Worm (Caenorhabditis elegans) whole organism, L1 larva: ENCODE results near the gene gst-23.

Source experiments
- C04F5.9 ChIP-seq: sonication (generic microtip); optimal IDR thresholded peaks from 2 replicates; lab custom pipeline; 2016; ENCODE audit warnings: missing genetic modification characterization, missing compliant biosample characterization
- C16A3.4 ChIP-seq: fragments of 150-350 bp; optimal IDR thresholded peaks from 2 replicates; lab custom pipeline; 2014; ENCODE audit warnings: missing biosample characterization, missing genetic modification characterization
- aha-1 ChIP-seq: fragments of 150-350 bp; optimal IDR thresholded peaks from 2 replicates; lab custom pipeline; 2014; ENCODE audit warnings: missing biosample characterization, missing genetic modification characterization
- ama-1 ChIP-seq: fragments of 150-350 bp; optimal IDR thresholded peaks from 2 replicates; lab custom pipeline; 2014
- ces-1 ChIP-seq: fragments of 150-350 bp; optimal IDR thresholded peaks from 2 replicates; lab custom pipeline; 2014; ENCODE audit warnings: missing biosample characterization, missing genetic modification reagents, missing genetic modification characterization
- efl-1 ChIP-seq, 4 experiments: fragments of 150-350 bp; optimal IDR thresholded peaks in 3 of 4; peaks in 1 of 4; 1 replicate in 1 of 4; 2 replicates in 3 of 4; lab custom pipeline; 2014; ENCODE audit warnings: missing biosample characterization in 2 of 4, missing genetic modification characterization in 2 of 4, missing genetic modification reagents in 2 of 4
- fkh-10 ChIP-seq: sonication (generic microtip); optimal IDR thresholded peaks from 2 replicates; lab custom pipeline; 2017; ENCODE audit warnings: missing biosample characterization, missing genetic modification reagents, missing genetic modification characterization
- fkh-8 ChIP-seq: sonication (generic microtip); optimal IDR thresholded peaks from 2 replicates; lab custom pipeline; 2016; ENCODE audit warnings: mild to moderate bottlenecking, missing genetic modification characterization, missing compliant biosample characterization
- hpl-2 ChIP-seq: fragments of 150-350 bp; optimal IDR thresholded peaks from 2 replicates; lab custom pipeline; 2014; ENCODE audit warnings: missing biosample characterization, missing genetic modification reagents, missing genetic modification characterization
- lin-13 ChIP-seq: fragments of 150-350 bp; optimal IDR thresholded peaks from 2 replicates; lab custom pipeline; 2014; ENCODE audit warnings: missing biosample characterization, missing genetic modification reagents, missing genetic modification characterization
- lin-14 ChIP-seq: fragments of 200-800 bp; sonication (Bioruptor generic); optimal IDR thresholded peaks from 2 replicates; lab custom pipeline; 2018; ENCODE audit warnings: mild to moderate bottlenecking, missing genetic modification characterization, moderate library complexity, missing compliant biosample characterization
- lin-15B ChIP-seq: fragments of 150-350 bp; sonication (generic microtip); optimal IDR thresholded peaks from 3 replicates; lab custom pipeline; 2014; ENCODE audit warnings: missing biosample characterization, missing genetic modification characterization
- lir-3 ChIP-seq: sonication (generic microtip); optimal IDR thresholded peaks from 2 replicates; lab custom pipeline; 2016; ENCODE audit warnings: mild to moderate bottlenecking, missing genetic modification characterization, moderate library complexity, missing compliant biosample characterization; ENCODE audit not compliant: poor library complexity
- mep-1 ChIP-seq: fragments of 150-350 bp; optimal IDR thresholded peaks from 2 replicates; lab custom pipeline; 2014; ENCODE audit warnings: missing biosample characterization, missing genetic modification characterization
- nhr-11 ChIP-seq: fragments of 150-350 bp; optimal IDR thresholded peaks from 2 replicates; lab custom pipeline; 2014; ENCODE audit warnings: missing biosample characterization, missing genetic modification characterization
- nhr-19 ChIP-seq: fragments of 200-800 bp; sonication (Bioruptor generic); conservative IDR thresholded peaks from 2 replicates; pipeline ENCODE4 v1.3.6; 2022; ENCODE audit warnings: missing genetic modification characterization, missing compliant biosample characterization
- nhr-20 ChIP-seq: sonication (generic microtip); optimal IDR thresholded peaks from 2 replicates; lab custom pipeline; 2016; ENCODE audit warnings: mild to moderate bottlenecking, missing genetic modification characterization, missing compliant biosample characterization
- nhr-237 ChIP-seq: fragments of 150-350 bp; optimal IDR thresholded peaks from 2 replicates; lab custom pipeline; 2014; ENCODE audit warnings: missing biosample characterization, missing genetic modification characterization
- nhr-47 ChIP-seq: sonication (generic microtip); optimal IDR thresholded peaks from 2 replicates; lab custom pipeline; 2016; ENCODE audit warnings: mild to moderate bottlenecking, missing genetic modification characterization, moderate library complexity, missing compliant biosample characterization
- nhr-71 ChIP-seq: sonication (generic microtip); optimal IDR thresholded peaks from 2 replicates; lab custom pipeline; 2016; ENCODE audit warnings: mild to moderate bottlenecking, missing genetic modification characterization, moderate library complexity, missing compliant biosample characterization
- nhr-76 ChIP-seq: sonication (generic microtip); optimal IDR thresholded peaks from 2 replicates; lab custom pipeline; 2017; ENCODE audit warnings: missing biosample characterization, missing genetic modification characterization
- nhr-77 ChIP-seq: fragments of 150-350 bp; optimal IDR thresholded peaks from 2 replicates; lab custom pipeline; 2014; ENCODE audit warnings: missing biosample characterization, missing genetic modification characterization
- nhr-90 ChIP-seq: sonication (generic microtip); optimal IDR thresholded peaks from 2 replicates; lab custom pipeline; 2016; ENCODE audit warnings: mild to moderate bottlenecking, missing genetic modification characterization, missing compliant biosample characterization; ENCODE audit not compliant: poor library complexity
- pag-3 ChIP-seq: sonication (generic microtip); optimal IDR thresholded peaks from 2 replicates; lab custom pipeline; 2017; ENCODE audit warnings: missing genetic modification characterization, mild to moderate bottlenecking, missing compliant biosample characterization, antibody characterized with exemption, borderline replicate concordance; ENCODE audit not compliant: insufficient read depth
- rnt-1 ChIP-seq: sonication (generic microtip); optimal IDR thresholded peaks from 2 replicates; lab custom pipeline; 2016; ENCODE audit warnings: mild to moderate bottlenecking, missing genetic modification characterization, moderate library complexity, missing compliant biosample characterization
- snpc-4 ChIP-seq: fragments of 150-350 bp; optimal IDR thresholded peaks from 2 replicates; lab custom pipeline; 2014; ENCODE audit warnings: missing biosample characterization, missing genetic modification characterization
- sox-4 ChIP-seq: sonication (generic microtip); optimal IDR thresholded peaks from 2 replicates; lab custom pipeline; 2016; ENCODE audit warnings: missing genetic modification characterization, missing compliant biosample characterization
- swsn-7 ChIP-seq: sonication (generic microtip); optimal IDR thresholded peaks from 2 replicates; lab custom pipeline; 2016; ENCODE audit warnings: missing genetic modification characterization, missing compliant biosample characterization
- unc-130 ChIP-seq: fragments of 150-350 bp; optimal IDR thresholded peaks from 2 replicates; lab custom pipeline; 2017; ENCODE audit warnings: missing biosample characterization, missing genetic modification characterization, inconsistent platforms
- unc-62 ChIP-seq: fragments of 150-350 bp; optimal IDR thresholded peaks from 2 replicates; lab custom pipeline; 2014; ENCODE audit warnings: missing biosample characterization, missing genetic modification reagents, missing genetic modification characterization
- unc-98 ChIP-seq: fragments of 200-800 bp; sonication (Bioruptor generic); IDR thresholded peaks from 2 replicates; pipeline ENCODE4 v1.3.6; 2022; ENCODE audit warnings: missing genetic modification characterization, missing compliant biosample characterization
- zag-1 ChIP-seq: fragments of 150-350 bp; optimal IDR thresholded peaks from 2 replicates; lab custom pipeline; 2014; ENCODE audit warnings: missing biosample characterization, missing genetic modification characterization
- zip-4 ChIP-seq: fragments of 200-800 bp; sonication (Bioruptor generic); optimal IDR thresholded peaks from 2 replicates; lab custom pipeline; 2018; ENCODE audit warnings: mild to moderate bottlenecking, missing genetic modification characterization, moderate library complexity, missing compliant biosample characterization

The gst-23 gene

ce11 chrV:3269407-3269806 is 26.3 kb downstream of the gst-23 start, which contains the start of gene T28A11.19:
Gene T28A11.19, minus strand, starts transcription at chrV:3269514.
- TF ChIP-seq unc-62 (GFP tag; lab: Kevin White, UChicago) (no peak), pag-3 (tag; lab: Kevin White, UChicago) (no peak), fkh-10 (GFP tag; lab: Kevin White, UChicago) (no peak), rnt-1 (tag; lab: Kevin White, UChicago) (peak; percentile 16), lin-15B (tag; lab: Kevin White, UChicago) (no peak)

ce11 chrV:3273156-3273555 is 30.1 kb downstream of the gst-23 start, which contains the start of gene T28A11.20:
Gene T28A11.20, minus strand, starts transcription at chrV:3273256.
- TF ChIP-seq hpl-2 (no peak), ces-1 (GFP tag; lab: Kevin White, UChicago) (no peak), efl-1 (optimal IDR thresholded peaks at IDR 0.05; lab: Kevin White, UChicago) (no peak), efl-1 (GFP tag; optimal IDR thresholded peaks at IDR 0.05 in 1 of 2; lab: Kevin White, UChicago) (peak in 1 of 2 experiments; percentile 70)

ce11 chrV:3273577-3274100 is 30.6 kb downstream of the gst-23 start, which contains the start of gene T28A11.4:
Gene T28A11.4, plus strand, starts transcription at chrV:3274050.
- TF ChIP-seq unc-98 (no peak), nhr-237 (tag; lab: Kevin White, UChicago) (no peak), zag-1 (tag; lab: Kevin White, UChicago) (no peak), mep-1 (no peak), swsn-7 (no peak), nhr-11 (tag; lab: Kevin White, UChicago) (no peak), nhr-77 (tag; lab: Kevin White, UChicago) (no peak), unc-130 (no peak), sox-4 (tag; lab: Kevin White, UChicago) (no peak), nhr-47 (tag; lab: Kevin White, UChicago) (no peak), lin-13 (GFP tag; lab: Kevin White, UChicago) (no peak), efl-1 (optimal IDR thresholded peaks at IDR 0.05; lab: Kevin White, UChicago) (no peak), efl-1 (GFP tag; optimal IDR thresholded peaks at IDR 0.05 in 1 of 2; lab: Kevin White, UChicago) (no peak)

- TF ChIP-seq aha-1 (tag; lab: Kevin White, UChicago): no peak
- no peak for TF ChIP-seq nhr-90
- TF ChIP-seq swsn-7: no peak
These were observed 31.9 kb downstream of the gst-23 start, which contains the start of gene T28A11.3 for ce11 chrV:3275033-3275432. Gene T28A11.3, plus strand, starts transcription at chrV:3275333.

ce11 chrV:3276184-3276583 is 33.1 kb downstream of the gst-23 start:
- peak; percentile 71 for TF ChIP-seq nhr-71 (tag; lab: Kevin White, UChicago)
- no peak for TF ChIP-seq snpc-4
- no peak for TF ChIP-seq C04F5.9 (tag; lab: Kevin White, UChicago)
- no peak for TF ChIP-seq fkh-8 (tag; lab: Kevin White, UChicago)
- peak; percentile 29 for TF ChIP-seq nhr-20 (tag; lab: Kevin White, UChicago)
- peak; percentile 75 for TF ChIP-seq lin-14 (GFP tag; lab: Kevin White, UChicago)
- no peak for TF ChIP-seq pag-3 (tag; lab: Kevin White, UChicago)
- TF ChIP-seq lir-3 (tag; lab: Kevin White, UChicago): no peak
- TF ChIP-seq C16A3.4 (tag; lab: Kevin White, UChicago): no peak
- TF ChIP-seq nhr-76 (tag; lab: Kevin White, UChicago): no peak
- peak; percentile 49 for TF ChIP-seq rnt-1 (tag; lab: Kevin White, UChicago)
- no peak for TF ChIP-seq ama-1 (lab: Kevin White, UChicago)
- TF ChIP-seq zip-4 (GFP tag; lab: Kevin White, UChicago): no peak
- no peak for TF ChIP-seq ces-1 (GFP tag; lab: Kevin White, UChicago)
- TF ChIP-seq zag-1 (tag; lab: Kevin White, UChicago): no peak
- TF ChIP-seq nhr-19: peak; percentile 33; the same call in 1 of the 2 replicates
- TF ChIP-seq, all 84 proteins: peak for 5
